Worm (Caenorhabditis elegans) whole organism, L3 larva: ENCODE results near the gene frpr-5.

Experiments used
- ama-1 ChIP-seq: fragments of 150-350 bp; optimal IDR thresholded peaks from 2 replicates; lab custom pipeline; 2018
- ceh-16 ChIP-seq: sonication (generic microtip); optimal IDR thresholded peaks from 2 replicates; lab custom pipeline; 2017; ENCODE audit warnings: missing biosample characterization, missing genetic modification characterization
- mml-1 ChIP-seq: fragments of 150-350 bp; sonication (generic microtip); optimal IDR thresholded peaks from 3 replicates; lab custom pipeline; 2014; ENCODE audit warnings: missing biosample characterization, missing genetic modification characterization
- nhr-25 ChIP-seq: sonication (generic microtip); optimal IDR thresholded peaks from 2 replicates; lab custom pipeline; 2017; ENCODE audit warnings: missing biosample characterization, missing genetic modification characterization
- snpc-4 ChIP-seq: fragments of 150-350 bp; optimal IDR thresholded peaks from 2 replicates; lab custom pipeline; 2014; ENCODE audit warnings: missing biosample characterization, missing genetic modification characterization
- tbx-2 ChIP-seq: sonication (generic microtip); optimal IDR thresholded peaks from 2 replicates; lab custom pipeline; 2016; ENCODE audit warnings: mild to moderate bottlenecking, missing genetic modification characterization, missing compliant biosample characterization
- unc-39 ChIP-seq: sonication (generic microtip); optimal IDR thresholded peaks from 4 replicates; lab custom pipeline; 2017; ENCODE audit warnings: missing biosample characterization, missing genetic modification characterization
- zag-1 ChIP-seq: fragments of 150-350 bp; optimal IDR thresholded peaks from 2 replicates; lab custom pipeline; 2014; ENCODE audit warnings: missing biosample characterization, missing genetic modification characterization
- ztf-11 ChIP-seq: fragments of 150-350 bp; optimal IDR thresholded peaks from 2 replicates; lab custom pipeline; 2014; ENCODE audit warnings: missing biosample characterization, missing genetic modification characterization

DNA sequence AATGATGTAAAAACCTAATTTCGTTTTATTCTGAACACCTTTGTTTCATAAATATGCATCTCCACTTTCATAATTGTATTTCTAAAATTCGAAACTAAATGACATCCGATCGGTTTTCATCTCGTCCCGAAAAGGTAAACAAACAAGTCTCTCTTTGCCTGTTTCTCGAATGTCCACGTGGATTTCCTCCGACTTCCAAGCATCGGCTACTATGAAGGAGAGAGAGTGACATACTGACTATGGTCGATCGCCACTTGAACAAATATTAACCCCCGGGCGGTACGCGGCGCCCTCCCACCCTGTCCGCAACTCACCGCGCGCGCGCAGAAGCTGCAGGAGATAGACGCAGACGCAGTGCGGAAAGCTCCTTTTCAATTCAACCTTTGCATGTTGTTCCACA lies 40.0 kb upstream of the frpr-5 start:
- TF ChIP-seq tbx-2 (tag; lab: Kevin White, UChicago) (no peak), mml-1 (tag; lab: Kevin White, UChicago) (no peak), ama-1 (no peak), snpc-4 (no peak), unc-39 (tag; lab: Kevin White, UChicago) (no peak), ceh-16 (tag; lab: Kevin White, UChicago) (no peak), nhr-25 (tag; lab: Kevin White, UChicago) (no peak), ztf-11 (tag; lab: Kevin White, UChicago) (no peak), zag-1 (no peak)
